Worm (Caenorhabditis elegans): ENCODE data around the gene K12G11.6.

DNA sequence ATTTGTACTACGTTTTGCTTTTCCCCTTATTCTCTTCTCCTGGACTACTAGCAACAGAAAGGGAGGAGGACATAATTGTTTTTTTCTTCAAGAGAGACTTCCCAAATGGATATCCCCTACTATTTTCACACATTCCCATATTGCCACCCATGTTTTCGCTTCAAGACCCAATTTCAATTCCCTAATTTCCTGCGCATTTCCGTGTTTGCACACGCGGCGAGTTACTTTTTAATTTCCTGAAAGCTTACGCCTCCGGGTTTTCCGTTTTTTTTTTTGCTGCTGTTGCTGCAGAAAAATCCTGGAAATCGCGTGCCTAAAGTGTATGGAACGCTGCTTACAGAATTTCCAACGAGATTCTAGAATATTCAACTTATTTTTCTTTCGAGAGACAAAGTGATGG, 41.8 kb upstream of the K12G11.6 start:
- no peak for TF ChIP-seq unc-130 (tag; optimal IDR thresholded peaks at IDR 0.05)
- TF ChIP-seq ztf-11 (tag; optimal IDR thresholded peaks at IDR 0.05): no peak
- TF ChIP-seq rnt-1 (tag; optimal IDR thresholded peaks at IDR 0.05): no peak
- no peak for TF ChIP-seq zag-1 (tag; optimal IDR thresholded peaks at IDR 0.05)
- no peak for TF ChIP-seq lin-13 (GFP tag; optimal IDR thresholded peaks at IDR 0.05)
